Worm (Caenorhabditis elegans) whole organism, young adult: Measurements from ENCODE around the gene B0507.4.

Source experiments
- B0336.3 ChIP-seq: fragments of 200-800 bp; sonication (Bioruptor generic); IDR thresholded peaks from 2 replicates; pipeline ENCODE4 v1.3.6; 2022; ENCODE audit warnings: missing genetic modification characterization, missing compliant biosample characterization
- C06A6.2 ChIP-seq: fragments of 200-800 bp; sonication (Bioruptor generic); conservative IDR thresholded peaks from 2 replicates; pipeline ENCODE4 v1.3.6; 2022; ENCODE audit warnings: missing genetic modification characterization, missing compliant biosample characterization
- C17E4.6 ChIP-seq: fragments of 200-800 bp; sonication (Bioruptor generic); IDR thresholded peaks from 2 replicates; pipeline ENCODE4 v1.3.6; 2022; ENCODE audit warnings: missing genetic modification reagents, missing genetic modification characterization, missing compliant biosample characterization
- F10E7.11 ChIP-seq: sonication (generic microtip); optimal IDR thresholded peaks from 2 replicates; lab custom pipeline; 2017; ENCODE audit warnings: mild to moderate bottlenecking, missing genetic modification characterization, moderate library complexity, missing compliant biosample characterization
- F22D6.2 ChIP-seq: sonication (generic microtip); optimal IDR thresholded peaks from 2 replicates; lab custom pipeline; 2016; ENCODE audit warnings: mild to moderate bottlenecking, missing genetic modification characterization, missing compliant biosample characterization
- F39B2.1 ChIP-seq: fragments of 200-800 bp; sonication (Bioruptor generic); IDR thresholded peaks from 2 replicates; pipeline ENCODE4 v1.3.6; 2022; ENCODE audit warnings: missing genetic modification reagents, missing genetic modification characterization, missing compliant biosample characterization
- K12H6.12 ChIP-seq: fragments of 200-800 bp; sonication (Bioruptor generic); optimal IDR thresholded peaks from 2 replicates; lab custom pipeline; 2018; ENCODE audit warnings: mild to moderate bottlenecking, missing genetic modification characterization, missing compliant biosample characterization
- T26A5.8 ChIP-seq: sonication (generic microtip); optimal IDR thresholded peaks from 2 replicates; lab custom pipeline; 2016; ENCODE audit warnings: missing genetic modification characterization, missing compliant biosample characterization
- Y79H2A.3 ChIP-seq: fragments of 200-800 bp; sonication (Bioruptor generic); conservative IDR thresholded peaks from 2 replicates; pipeline ENCODE4 v1.3.6; 2022; ENCODE audit warnings: missing genetic modification reagents, missing genetic modification characterization, missing compliant biosample characterization
- ZK185.1 ChIP-seq: sonication (generic microtip); optimal IDR thresholded peaks from 2 replicates; lab custom pipeline; 2016; ENCODE audit warnings: mild to moderate bottlenecking, missing genetic modification characterization, missing compliant biosample characterization; ENCODE audit not compliant: poor library complexity, severe bottlenecking
- ama-1 ChIP-seq, 3 experiments: fragments of 150-350 bp in 1 of 3; sonication (generic microtip) in 2 of 3; optimal IDR thresholded peaks; 2 replicates each; lab custom pipeline; 2014 to 2018; ENCODE audit warnings: missing biosample characterization in 2 of 3, missing genetic modification characterization in 2 of 3, missing genetic modification reagents in 2 of 3
- attf-3 ChIP-seq: fragments of 200-800 bp; sonication (Bioruptor generic); conservative IDR thresholded peaks from 2 replicates; pipeline ENCODE4 v1.3.6; 2022; ENCODE audit warnings: missing genetic modification reagents, missing genetic modification characterization, missing compliant biosample characterization
- bed-2 ChIP-seq: fragments of 200-800 bp; sonication (Bioruptor generic); IDR thresholded peaks from 2 replicates; pipeline ENCODE4 v1.3.6; 2022; ENCODE audit warnings: missing genetic modification reagents, missing genetic modification characterization, missing compliant biosample characterization
- cebp-1 ChIP-seq, 2 experiments: fragments of 200-800 bp in 1 of 2; sonication (Bioruptor generic) in 1 of 2; sonication (generic microtip) in 1 of 2; IDR thresholded peaks in 1 of 2; optimal IDR thresholded peaks in 1 of 2; 2 replicates each; pipeline versions ENCODE4 v1.3.6 to Lab custom; 2017 to 2022; ENCODE audit warnings: missing compliant biosample characterization in 2 of 2, missing genetic modification characterization in 2 of 2, mild to moderate bottlenecking in 1 of 2, missing genetic modification reagents in 1 of 2, moderate library complexity in 1 of 2
- ceh-100 ChIP-seq: fragments of 200-800 bp; sonication (Bioruptor generic); IDR thresholded peaks from 2 replicates; pipeline ENCODE4 v1.3.6; 2022; ENCODE audit warnings: missing genetic modification reagents, missing genetic modification characterization, missing compliant biosample characterization
- ceh-27 ChIP-seq: fragments of 200-800 bp; sonication (Bioruptor generic); optimal IDR thresholded peaks from 2 replicates; lab custom pipeline; 2018; ENCODE audit warnings: mild to moderate bottlenecking, missing genetic modification characterization, moderate library complexity, missing compliant biosample characterization
- ceh-58 ChIP-seq: fragments of 200-800 bp; sonication (Bioruptor generic); IDR thresholded peaks from 2 replicates; pipeline ENCODE4 v1.3.6; 2022; ENCODE audit warnings: missing genetic modification characterization, missing compliant biosample characterization
- egl-18 ChIP-seq: fragments of 200-800 bp; sonication (Bioruptor generic); IDR thresholded peaks from 2 replicates; pipeline ENCODE4 v1.3.6; 2022; ENCODE audit warnings: missing genetic modification reagents, missing genetic modification characterization, missing compliant biosample characterization
- egrh-3 ChIP-seq: fragments of 200-800 bp; sonication (Bioruptor generic); IDR thresholded peaks from 2 replicates; pipeline ENCODE4 v1.3.6; 2022; ENCODE audit warnings: missing genetic modification reagents, missing genetic modification characterization, missing compliant biosample characterization
- gei-17 ChIP-seq: fragments of 200-800 bp; sonication (Bioruptor generic); optimal IDR thresholded peaks from 2 replicates; lab custom pipeline; 2018; ENCODE audit warnings: mild to moderate bottlenecking, missing genetic modification characterization, missing compliant biosample characterization
- him-1 ChIP-seq: sonication (generic microtip); optimal IDR thresholded peaks from 2 replicates; lab custom pipeline; 2016; ENCODE audit warnings: missing genotype, missing genetic modification reagents, missing genetic modification characterization, missing compliant biosample characterization
- hmg-20 ChIP-seq: fragments of 200-800 bp; sonication (Bioruptor generic); IDR thresholded peaks from 2 replicates; pipeline ENCODE4 v1.3.6; 2022; ENCODE audit warnings: missing genetic modification reagents, missing genetic modification characterization, missing compliant biosample characterization
- lin-26 ChIP-seq: fragments of 200-800 bp; sonication (Bioruptor generic); IDR thresholded peaks from 2 replicates; pipeline ENCODE4 v1.3.6; 2022; ENCODE audit warnings: missing genetic modification reagents, missing genetic modification characterization, missing compliant biosample characterization
- lin-54 ChIP-seq: fragments of 200-800 bp; sonication (Bioruptor generic); optimal IDR thresholded peaks from 2 replicates; lab custom pipeline; 2018; ENCODE audit warnings: mild to moderate bottlenecking, missing genetic modification characterization, missing compliant biosample characterization
- lsl-1 ChIP-seq: fragments of 200-800 bp; sonication (Bioruptor generic); optimal IDR thresholded peaks from 2 replicates; lab custom pipeline; 2018; ENCODE audit warnings: mild to moderate bottlenecking, missing genetic modification characterization, moderate library complexity, missing compliant biosample characterization
- madf-8 ChIP-seq: fragments of 200-800 bp; sonication (Bioruptor generic); conservative IDR thresholded peaks from 2 replicates; pipeline ENCODE4 v1.3.6; 2022; ENCODE audit warnings: missing genetic modification reagents, missing genetic modification characterization, missing compliant biosample characterization
- mxl-1 ChIP-seq: sonication (generic microtip); optimal IDR thresholded peaks from 2 replicates; lab custom pipeline; 2016; ENCODE audit warnings: missing genetic modification characterization, missing compliant biosample characterization
- nhr-120 ChIP-seq: fragments of 200-800 bp; sonication (Bioruptor generic); IDR thresholded peaks from 2 replicates; pipeline ENCODE4 v1.3.6; 2022; ENCODE audit warnings: missing genetic modification characterization, missing compliant biosample characterization
- nhr-80 ChIP-seq: sonication (generic microtip); optimal IDR thresholded peaks from 2 replicates; lab custom pipeline; 2016; ENCODE audit warnings: missing genetic modification characterization, missing compliant biosample characterization
- pha-4 ChIP-seq: fragments of 150-350 bp; sonication (generic microtip); optimal IDR thresholded peaks from 2 replicates; lab custom pipeline; 2014; ENCODE audit warnings: missing biosample characterization, missing genetic modification reagents, missing genetic modification characterization
- rcor-1 ChIP-seq: fragments of 200-800 bp; sonication (Bioruptor generic); IDR thresholded peaks from 2 replicates; pipeline ENCODE4 v1.3.6; 2022; ENCODE audit warnings: missing genetic modification reagents, missing genetic modification characterization, missing compliant biosample characterization
- sdz-38 ChIP-seq: sonication (generic microtip); optimal IDR thresholded peaks from 2 replicates; lab custom pipeline; 2016; ENCODE audit warnings: missing genotype, missing genetic modification characterization, missing compliant biosample characterization
- sea-2 ChIP-seq: fragments of 200-800 bp; sonication (Bioruptor generic); IDR thresholded peaks from 2 replicates; pipeline ENCODE4 v1.3.6; 2022; ENCODE audit warnings: missing genetic modification characterization, missing compliant biosample characterization
- tbp1 ChIP-seq: fragments of 200-800 bp; sonication (Bioruptor generic); optimal IDR thresholded peaks from 2 replicates; lab custom pipeline; 2018; ENCODE audit warnings: mild to moderate bottlenecking, missing genetic modification characterization, missing compliant biosample characterization
- unc-130 ChIP-seq: sonication (generic microtip); optimal IDR thresholded peaks from 2 replicates; lab custom pipeline; 2016; ENCODE audit warnings: missing genetic modification reagents, missing genetic modification characterization, missing compliant biosample characterization
- zim-3 ChIP-seq: sonication (generic microtip); optimal IDR thresholded peaks from 2 replicates; lab custom pipeline; 2017; ENCODE audit warnings: mild to moderate bottlenecking, missing genetic modification characterization, moderate library complexity, missing compliant biosample characterization
- ztf-18 ChIP-seq: sonication (generic microtip); optimal IDR thresholded peaks from 2 replicates; lab custom pipeline; 2016; ENCODE audit warnings: missing genotype, mild to moderate bottlenecking, missing genetic modification characterization, missing compliant biosample characterization
- ztf-22 ChIP-seq: fragments of 200-800 bp; sonication (Bioruptor generic); optimal IDR thresholded peaks from 2 replicates; lab custom pipeline; 2018; ENCODE audit warnings: mild to moderate bottlenecking, missing genetic modification characterization, moderate library complexity, missing compliant biosample characterization
- ztf-3 ChIP-seq: fragments of 200-800 bp; sonication (Bioruptor generic); optimal IDR thresholded peaks from 2 replicates; lab custom pipeline; 2018; ENCODE audit warnings: mild to moderate bottlenecking, missing genetic modification characterization, missing compliant biosample characterization

The B0507.4 gene

ce11 chrV:8730991-8731390 is 23.8 kb upstream of the B0507.4 start:
- TF ChIP-seq ceh-100 (no peak), nhr-80 (tag; lab: Kevin White, UChicago) (peak; percentile 38)
- TF ChIP-seq, all 124 proteins: peak for 1

ce11 chrV:8732934-8733333 is 21.8 kb upstream of the B0507.4 start, which contains the start of gene ZC196.4:
Gene ZC196.4 (plus strand): TSS chrV:8733106.
- no peak for TF ChIP-seq B0336.3 (GFP tag; lab: Robert Waterston, UW)
- peak; percentile 28 for TF ChIP-seq nhr-80 (tag; lab: Kevin White, UChicago)

- no peak for TF ChIP-seq bed-2 (GFP tag; lab: Robert Waterston, UW)
- TF ChIP-seq tbp1 (GFP tag; lab: Kevin White, UChicago), result no peak
- no peak for TF ChIP-seq zim-3 (tag; lab: Kevin White, UChicago)
- TF ChIP-seq egrh-3 (GFP tag; lab: Robert Waterston, UW), result no peak
- no peak for TF ChIP-seq lin-54
- TF ChIP-seq, all 124 proteins: peak for 0
Measured at ce11 chrV:8736369-8736768, 18.4 kb upstream of the B0507.4 start, which contains the start of gene ZC196.3. Gene ZC196.3 (plus strand): TSS chrV:8736669.

- TF ChIP-seq sea-2 (GFP tag; lab: Robert Waterston, UW) (no peak), tbp1 (GFP tag; lab: Kevin White, UChicago) (no peak), nhr-120 (GFP tag; lab: Robert Waterston, UW) (no peak), gei-17 (GFP tag; lab: Kevin White, UChicago) (no peak), hmg-20 (GFP tag; lab: Robert Waterston, UW) (no peak), F10E7.11 (tag; lab: Kevin White, UChicago) (no peak), ceh-58 (no peak), C17E4.6 (no peak), ama-1 (optimal IDR thresholded peaks at IDR 0.05; lab: Kevin White, UChicago) (no peak), ama-1 (GFP tag; optimal IDR thresholded peaks at IDR 0.05; lab: Kevin White, UChicago) (no peak), pha-4 (tag; lab: Kevin White, UChicago) (no peak), madf-8 (GFP tag; lab: Robert Waterston, UW) (no peak), sdz-38 (tag; lab: Kevin White, UChicago) (no peak), F22D6.2 (tag; lab: Kevin White, UChicago) (no peak), ztf-18 (tag; lab: Kevin White, UChicago) (no peak), K12H6.12 (tag; lab: Kevin White, UChicago) (no peak), ceh-27 (GFP tag; lab: Kevin White, UChicago) (no peak), lin-26 (GFP tag; lab: Robert Waterston, UW) (no peak), lsl-1 (GFP tag; lab: Kevin White, UChicago) (no peak), Y79H2A.3 (GFP tag; lab: Robert Waterston, UW) (no peak)
Measured at ce11 chrV:8739136-8739535, 15.6 kb upstream of the B0507.4 start, which contains the start of gene ZC196.2. Gene ZC196.2 (plus strand): TSS chrV:8739436.

- TF ChIP-seq T26A5.8 (tag; lab: Kevin White, UChicago) (no peak), attf-3 (GFP tag; lab: Robert Waterston, UW) (no peak), lin-26 (GFP tag; lab: Robert Waterston, UW) (no peak), ztf-22 (GFP tag; lab: Kevin White, UChicago) (no peak), unc-130 (no peak), cebp-1 (GFP tag; IDR thresholded peaks at IDR 0.05; lab: Robert Waterston, UW) (no peak), cebp-1 (tag; optimal IDR thresholded peaks at IDR 0.05; lab: Kevin White, UChicago) (no peak), K12H6.12 (tag; lab: Kevin White, UChicago) (no peak), mxl-1 (no peak), nhr-120 (GFP tag; lab: Robert Waterston, UW) (no peak), ceh-27 (GFP tag; lab: Kevin White, UChicago) (no peak), rcor-1 (GFP tag; lab: Robert Waterston, UW) (no peak), him-1 (no peak), egl-18 (GFP tag; lab: Robert Waterston, UW) (no peak), F39B2.1 (GFP tag; lab: Robert Waterston, UW) (no peak), ztf-3 (GFP tag; lab: Kevin White, UChicago) (no peak), C06A6.2 (GFP tag; lab: Robert Waterston, UW) (no peak), egrh-3 (GFP tag; lab: Robert Waterston, UW) (no peak), ZK185.1 (no peak)
Measured at ce11 chrV:8745858-8746257, 8.9 kb upstream of the B0507.4 start, which contains the start of gene B0507.6. Gene B0507.6 (plus strand): TSS chrV:8746158.
